Fruit fly (Drosophila melanogaster) whole organism, embryonic: Measurements from ENCODE around the gene niki.

Experiments used
- Antp ChIP-seq: fragments of 200-800 bp; sonication (Bioruptor generic); optimal IDR thresholded peaks from 3 replicates; lab custom pipeline; 2016; ENCODE audit warnings: missing biosample characterization, missing genetic modification characterization
- Asciz ChIP-seq: fragments of 200-800 bp; sonication (Bioruptor generic); optimal IDR thresholded peaks from 2 replicates; lab custom pipeline; 2017; ENCODE audit warnings: missing biosample characterization, mild to moderate bottlenecking, missing genetic modification characterization, missing genetic modification reagents
- BEAF-32 ChIP-seq: fragments of 200-800 bp; sonication (Bioruptor generic); optimal IDR thresholded peaks from 3 replicates; lab custom pipeline; 2017; ENCODE audit warnings: missing biosample characterization, missing genetic modification characterization, mild to moderate bottlenecking, moderate library complexity, missing genetic modification reagents
- Blimp-1 ChIP-seq: fragments of 200-800 bp; sonication (Bioruptor generic); optimal IDR thresholded peaks from 3 replicates; lab custom pipeline; 2018; ENCODE audit warnings: missing biosample characterization, missing genetic modification characterization, mild to moderate bottlenecking, moderate library complexity, missing genetic modification reagents
- Bteb2 ChIP-seq: fragments of 200-800 bp; sonication (Bioruptor generic); optimal IDR thresholded peaks from 2 replicates; lab custom pipeline; 2016; ENCODE audit warnings: missing biosample characterization, missing genetic modification characterization
- CG10959 ChIP-seq: fragments of 200-800 bp; sonication (Bioruptor generic); IDR thresholded peaks from 2 replicates; pipeline ENCODE4 v1.3.6; 2022; ENCODE audit warnings: missing biosample characterization, missing genetic modification characterization
- CG11085 ChIP-seq: fragments of 200-800 bp; sonication (Bioruptor generic); IDR thresholded peaks from 2 replicates; pipeline ENCODE4 v1.3.6; 2022; ENCODE audit warnings: missing biosample characterization, missing genetic modification characterization
- CG11247 ChIP-seq: fragments of 200-800 bp; sonication (Bioruptor generic); IDR thresholded peaks from 2 replicates; pipeline ENCODE4 v1.3.6; 2022; ENCODE audit warnings: missing biosample characterization, missing genetic modification characterization
- CG12299 ChIP-seq: fragments of 200-800 bp; sonication (Bioruptor generic); optimal IDR thresholded peaks from 2 replicates; lab custom pipeline; 2018; ENCODE audit warnings: missing biosample characterization, mild to moderate bottlenecking, missing genetic modification characterization
- CG13894 ChIP-seq: fragments of 200-800 bp; sonication (Bioruptor generic); optimal IDR thresholded peaks from 3 replicates; lab custom pipeline; 2018; ENCODE audit warnings: missing biosample characterization, mild to moderate bottlenecking, missing genetic modification characterization, moderate library complexity
- CG1529 ChIP-seq: fragments of 200-800 bp; sonication (Bioruptor generic); optimal IDR thresholded peaks from 3 replicates; lab custom pipeline; 2018; ENCODE audit warnings: missing biosample characterization, missing genetic modification characterization
- CG15696 ChIP-seq: fragments of 200-800 bp; sonication (Bioruptor generic); optimal IDR thresholded peaks from 2 replicates; lab custom pipeline; 2019; ENCODE audit warnings: missing biosample characterization, mild to moderate bottlenecking, missing genetic modification characterization, moderate library complexity
- CG1602 ChIP-seq: fragments of 200-800 bp; sonication (Bioruptor generic); optimal IDR thresholded peaks from 3 replicates; lab custom pipeline; 2016; ENCODE audit warnings: missing biosample characterization, missing genetic modification characterization
- CG17568 ChIP-seq: fragments of 200-800 bp; sonication (Bioruptor generic); optimal IDR thresholded peaks from 2 replicates; lab custom pipeline; 2018; ENCODE audit warnings: missing biosample characterization, mild to moderate bottlenecking, missing genetic modification characterization, moderate library complexity
- CG2199 ChIP-seq: fragments of 200-800 bp; sonication (Bioruptor generic); IDR thresholded peaks from 3 replicates; pipeline ENCODE4 v1.3.6; 2022; ENCODE audit warnings: missing biosample characterization, missing genetic modification characterization
- CG4707 ChIP-seq: fragments of 200-800 bp; sonication (Bioruptor generic); optimal IDR thresholded peaks from 2 replicates; lab custom pipeline; 2018; ENCODE audit warnings: missing biosample characterization, mild to moderate bottlenecking, missing genetic modification characterization, moderate library complexity
- CG7357 ChIP-seq: fragments of 200-800 bp; sonication (Bioruptor generic); IDR thresholded peaks from 3 replicates; pipeline ENCODE4 v1.3.6; 2022; ENCODE audit warnings: missing biosample characterization, missing genetic modification characterization
- CG7839 ChIP-seq: fragments of 200-800 bp; sonication (Bioruptor generic); optimal IDR thresholded peaks from 3 replicates; lab custom pipeline; 2018; ENCODE audit warnings: missing biosample characterization, mild to moderate bottlenecking, missing genetic modification characterization, moderate library complexity
- CG8944 ChIP-seq: fragments of 200-800 bp; sonication (Bioruptor generic); optimal IDR thresholded peaks from 3 replicates; lab custom pipeline; 2016; ENCODE audit warnings: missing biosample characterization, missing genetic modification characterization
- D ChIP-seq, 2 experiments: fragments of 200-800 bp in 1 of 2; fragments of >200 bp in 1 of 2; sonication (Bioruptor generic) in 1 of 2; optimal IDR thresholded peaks; 2 replicates in 1 of 2; 3 replicates in 1 of 2; lab custom pipeline; 2017; ENCODE audit warnings: mild to moderate bottlenecking in 1 of 2, missing biosample characterization in 1 of 2, missing genetic modification characterization in 1 of 2, missing genetic modification reagents in 1 of 2
- Elba2 ChIP-seq: fragments of 200-800 bp; sonication (Bioruptor generic); optimal IDR thresholded peaks from 3 replicates; lab custom pipeline; 2016; ENCODE audit warnings: missing biosample characterization, missing genetic modification characterization
- Hmx ChIP-seq: fragments of 200-800 bp; sonication (Bioruptor generic); optimal IDR thresholded peaks from 2 replicates; lab custom pipeline; 2016; ENCODE audit warnings: missing biosample characterization, missing genetic modification characterization
- Jarid2 ChIP-seq: fragments of 200-800 bp; sonication (Bioruptor generic); optimal IDR thresholded peaks from 3 replicates; lab custom pipeline; 2017; ENCODE audit warnings: mild to moderate bottlenecking, missing biosample characterization, missing genetic modification reagents, missing genetic modification characterization
- Ptx1 ChIP-seq: fragments of 200-800 bp; sonication (Bioruptor generic); IDR thresholded peaks from 2 replicates; pipeline ENCODE4 v1.3.6; 2022; ENCODE audit warnings: missing biosample characterization, missing genetic modification characterization
- Sin3A ChIP-seq: fragments of >200 bp; optimal IDR thresholded peaks from 2 replicates; lab custom pipeline; 2018
- Tbp ChIP-seq: fragments of >200 bp; optimal IDR thresholded peaks from 2 replicates; lab custom pipeline; 2018; ENCODE audit warnings: missing biosample characterization, missing genetic modification characterization
- abd-A ChIP-seq: fragments of 200-800 bp; sonication (Bioruptor generic); optimal IDR thresholded peaks from 3 replicates; lab custom pipeline; 2019; ENCODE audit warnings: missing biosample characterization, mild to moderate bottlenecking, missing genetic modification characterization, moderate library complexity
- ac ChIP-seq: fragments of 200-800 bp; sonication (Bioruptor generic); optimal IDR thresholded peaks from 3 replicates; lab custom pipeline; 2017; ENCODE audit warnings: missing biosample characterization, mild to moderate bottlenecking, missing genetic modification characterization
- ap ChIP-seq: fragments of 200-800 bp; sonication (Bioruptor generic); IDR thresholded peaks from 2 replicates; pipeline ENCODE4 v1.3.6; 2022; ENCODE audit warnings: missing biosample characterization, missing genetic modification characterization
- az2 ChIP-seq: fragments of 200-800 bp; sonication (Bioruptor generic); optimal IDR thresholded peaks from 3 replicates; lab custom pipeline; 2016; ENCODE audit warnings: missing biosample characterization, missing genetic modification characterization
- bigmax ChIP-seq: fragments of 200-800 bp; sonication (Bioruptor generic); optimal IDR thresholded peaks from 2 replicates; lab custom pipeline; 2018; ENCODE audit warnings: missing biosample characterization, mild to moderate bottlenecking, missing genetic modification characterization
- dati ChIP-seq: fragments of 200-800 bp; sonication (Bioruptor generic); IDR thresholded peaks from 2 replicates; pipeline ENCODE4 v1.3.6; 2022; ENCODE audit warnings: missing biosample characterization, missing genetic modification characterization
- fd3F ChIP-seq: fragments of 200-800 bp; sonication (Bioruptor generic); optimal IDR thresholded peaks from 2 replicates; lab custom pipeline; 2018; ENCODE audit warnings: missing biosample characterization, mild to moderate bottlenecking, missing genetic modification characterization, moderate library complexity
- grn ChIP-seq: fragments of 200-800 bp; sonication (Bioruptor generic); optimal IDR thresholded peaks from 3 replicates; lab custom pipeline; 2017; ENCODE audit warnings: missing biosample characterization, missing genetic modification characterization
- h ChIP-seq: fragments of >200 bp; optimal IDR thresholded peaks from 2 replicates; lab custom pipeline; 2017
- hbn ChIP-seq: fragments of 200-800 bp; sonication (Bioruptor generic); IDR thresholded peaks from 2 replicates; pipeline ENCODE4 v1.3.6; 2022; ENCODE audit warnings: missing biosample characterization, missing genetic modification characterization; ENCODE audit not compliant: partially characterized antibody
- hkb ChIP-seq, 2 experiments: fragments of 200-800 bp in 1 of 2; fragments of >200 bp in 1 of 2; sonication (Bioruptor generic) in 1 of 2; IDR thresholded peaks in 1 of 2; optimal IDR thresholded peaks in 1 of 2; 2 replicates each; pipeline versions ENCODE4 v1.3.6 to Lab custom; 2017 to 2022; ENCODE audit warnings: missing biosample characterization in 1 of 2, missing genetic modification characterization in 1 of 2
- inv ChIP-seq: fragments of 200-800 bp; sonication (Bioruptor generic); IDR thresholded peaks from 2 replicates; pipeline ENCODE4 v1.3.6; 2022; ENCODE audit warnings: missing biosample characterization, missing genetic modification characterization; ENCODE audit not compliant: partially characterized antibody
- jigr1 ChIP-seq: fragments of 200-800 bp; sonication (Bioruptor generic); IDR thresholded peaks from 3 replicates; pipeline ENCODE4 v1.3.6; 2022; ENCODE audit warnings: missing biosample characterization, missing genetic modification characterization
- mirr ChIP-seq: fragments of 200-800 bp; sonication (Bioruptor generic); optimal IDR thresholded peaks from 3 replicates; lab custom pipeline; 2018; ENCODE audit warnings: missing biosample characterization, mild to moderate bottlenecking, missing genetic modification characterization
- onecut ChIP-seq: fragments of 200-800 bp; sonication (Bioruptor generic); IDR thresholded peaks from 2 replicates; pipeline ENCODE4 v1.3.6; 2022; ENCODE audit warnings: missing biosample characterization, missing genetic modification characterization
- p53 ChIP-seq: fragments of 200-800 bp; sonication (Bioruptor generic); optimal IDR thresholded peaks from 2 replicates; lab custom pipeline; 2016; ENCODE audit warnings: missing biosample characterization, missing genetic modification characterization
- ro ChIP-seq: fragments of 200-800 bp; sonication (Bioruptor generic); IDR thresholded peaks from 2 replicates; pipeline ENCODE4 v1.3.6; 2022; ENCODE audit warnings: missing biosample characterization, missing genetic modification characterization
- sc ChIP-seq, 3 experiments: fragments of >200 bp in 2 of 3; fragments of 200-800 bp in 1 of 3; sonication (Bioruptor generic) in 1 of 3; optimal IDR thresholded peaks; 2 replicates in 2 of 3; 3 replicates in 1 of 3; lab custom pipeline; 2017; ENCODE audit warnings: mild to moderate bottlenecking in 1 of 3, missing biosample characterization in 1 of 3, missing genetic modification characterization in 1 of 3, missing genetic modification reagents in 1 of 3
- schlank ChIP-seq: fragments of 200-800 bp; sonication (Bioruptor generic); optimal IDR thresholded peaks from 2 replicates; lab custom pipeline; 2018; ENCODE audit warnings: missing biosample characterization, mild to moderate bottlenecking, missing genetic modification characterization
- shn ChIP-seq: fragments of 200-800 bp; sonication (Bioruptor generic); optimal IDR thresholded peaks from 3 replicates; lab custom pipeline; 2016; ENCODE audit warnings: missing biosample characterization, missing genetic modification characterization
- slbo ChIP-seq: fragments of 200-800 bp; sonication (Bioruptor generic); IDR thresholded peaks from 2 replicates; pipeline ENCODE4 v1.3.6; 2022; ENCODE audit warnings: missing biosample characterization, missing genetic modification characterization
- so ChIP-seq: fragments of 200-800 bp; sonication (Bioruptor generic); IDR thresholded peaks from 3 replicates; pipeline ENCODE4 v1.3.6; 2022; ENCODE audit warnings: missing biosample characterization, missing genetic modification characterization
- tap ChIP-seq: fragments of 200-800 bp; optimal IDR thresholded peaks from 3 replicates; lab custom pipeline; 2019; ENCODE audit warnings: missing biosample characterization, mild to moderate bottlenecking, missing genetic modification characterization, moderate library complexity
- zen ChIP-seq: fragments of 200-800 bp; sonication (Bioruptor generic); optimal IDR thresholded peaks from 3 replicates; lab custom pipeline; 2018; ENCODE audit warnings: missing biosample characterization, mild to moderate bottlenecking, missing genetic modification characterization, moderate library complexity

Gene niki

DNA sequence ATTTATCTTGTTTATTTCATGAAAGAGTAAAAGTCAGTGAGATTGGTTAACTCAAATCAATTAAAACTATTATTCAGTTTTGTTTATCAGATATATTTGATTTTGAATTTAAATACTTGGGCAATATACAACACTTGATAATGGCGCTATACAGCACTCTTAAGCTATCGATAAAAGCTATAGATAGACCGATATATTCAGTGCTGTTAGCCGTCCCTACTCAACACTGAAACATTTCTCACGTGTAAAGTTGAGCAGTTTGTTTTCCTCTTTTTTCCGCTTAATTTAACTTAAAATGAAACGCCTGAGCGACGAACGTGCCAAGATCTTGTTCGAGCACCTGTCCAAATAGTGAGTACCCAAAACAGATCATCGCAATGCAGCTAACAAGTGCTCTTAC lies 25.0 kb upstream of the niki start, which contains the start of gene CG7006 (continued):
- TF ChIP-seq Jarid2 (GFP tag; lab: Kevin White, UChicago) (peak; percentile 7), shn (GFP tag; lab: Kevin White, UChicago) (peak; percentile 82), h (lab: Kevin White, UChicago) (no peak), Antp (peak; percentile 78), grn (GFP tag; lab: Kevin White, UChicago) (no peak), abd-A (tag; lab: Kevin White, UChicago) (no peak), CG17568 (GFP tag; lab: Kevin White, UChicago) (no peak), az2 (GFP tag; lab: Kevin White, UChicago) (peak; percentile 45), BEAF-32 (GFP tag; lab: Kevin White, UChicago) (peak; percentile 84), slbo (GFP tag; lab: Robert Waterston, UW) (peak; percentile 92), CG12299 (tag; lab: Kevin White, UChicago) (no peak), CG4707 (no peak), zen (peak; percentile 37), Hmx (no peak), sc (optimal IDR thresholded peaks at IDR 0.05; lab: Kevin White, UChicago) (no peak), sc (GFP tag; optimal IDR thresholded peaks at IDR 0.05; lab: Kevin White, UChicago) (no peak), hbn (peak; percentile 77), ac (GFP tag; lab: Kevin White, UChicago) (no peak), so (GFP tag; lab: Robert Waterston, UW) (no peak), ap (GFP tag; lab: Robert Waterston, UW) (0 out of 2 replicates have a peak, but pooled peaks have one; percentile 18), CG7357 (GFP tag; lab: Robert Waterston, UW) (no peak), CG2199 (GFP tag; lab: Robert Waterston, UW) (no peak), p53 (GFP tag; lab: Kevin White, UChicago) (peak; percentile 15), bigmax (GFP tag; lab: Kevin White, UChicago) (no peak), Bteb2 (GFP tag; lab: Kevin White, UChicago) (peak; percentile 81), jigr1 (GFP tag; lab: Robert Waterston, UW) (no peak), mirr (GFP tag; lab: Kevin White, UChicago) (peak; percentile 32), schlank (tag; lab: Kevin White, UChicago) (peak; percentile 37), tap (tag; lab: Kevin White, UChicago) (no peak), ro (GFP tag; lab: Robert Waterston, UW) (no peak; the same call in 1 of the 2 replicates), CG15696 (tag; lab: Kevin White, UChicago) (no peak), CG11247 (peak; percentile 79), Ptx1 (peak; percentile 64), inv (GFP tag; lab: Robert Waterston, UW) (peak; percentile 69), dati (GFP tag; lab: Robert Waterston, UW) (no peak), CG8944 (GFP tag; lab: Kevin White, UChicago) (peak; percentile 82), CG1602 (GFP tag; lab: Kevin White, UChicago) (peak; percentile 56), CG10959 (GFP tag; lab: Robert Waterston, UW) (no peak; the same call in 1 of the 2 replicates), Blimp-1 (GFP tag; lab: Kevin White, UChicago) (no peak), CG1529 (no peak), CG13894 (tag; lab: Kevin White, UChicago) (no peak), CG7839 (tag; lab: Kevin White, UChicago) (no peak), Tbp (no peak), fd3F (no peak), Elba2 (GFP tag; lab: Kevin White, UChicago) (peak; percentile 10), Sin3A (lab: Kevin White, UChicago) (peak; percentile 2), CG11085 (peak; percentile 66), Asciz (GFP tag; lab: Kevin White, UChicago) (no peak), hkb (optimal IDR thresholded peaks at IDR 0.05; lab: Kevin White, UChicago) (no peak), hkb (GFP tag; IDR thresholded peaks at IDR 0.05; lab: Robert Waterston, UW) (peak; percentile 43; the same call in 1 of the 2 replicates), onecut (GFP tag; lab: Robert Waterston, UW) (no peak; the same call in 1 of the 2 replicates), D (optimal IDR thresholded peaks at IDR 0.05; lab: Kevin White, UChicago) (no peak), D (GFP tag; optimal IDR thresholded peaks at IDR 0.05; lab: Kevin White, UChicago) (no peak)
